Fruit fly (Drosophila melanogaster): ENCODE measurements around the gene wac.

wac gene

dm6 chr3L:282276-282675 is 24.3 kb downstream of the wac start:
- no peak for TF ChIP-seq noc (tag; optimal IDR thresholded peaks at IDR 0.05)

- no peak for TF ChIP-seq noc (tag; optimal IDR thresholded peaks at IDR 0.05)
These were observed 26.3 kb downstream of the wac start for dm6 chr3L:284253-284652.

- TF ChIP-seq noc (tag; optimal IDR thresholded peaks at IDR 0.05): no peak
These were observed 33.7 kb downstream of the wac start for dm6 chr3L:291583-292145.

- no peak for TF ChIP-seq noc (tag; optimal IDR thresholded peaks at IDR 0.05)
These were observed 34.3 kb downstream of the wac start for dm6 chr3L:292146-292776.

- no peak for TF ChIP-seq noc (tag; optimal IDR thresholded peaks at IDR 0.05)
These were observed 36.9 kb downstream of the wac start for dm6 chr3L:294841-295408.

dm6 chr3L:297240-297639 is 39.3 kb downstream of the wac start:
- no peak for TF ChIP-seq noc (tag; optimal IDR thresholded peaks at IDR 0.05)

dm6 chr3L:298459-298858 is 40.5 kb downstream of the wac start:
- no peak for TF ChIP-seq noc (tag; optimal IDR thresholded peaks at IDR 0.05)

- TF ChIP-seq noc (tag; optimal IDR thresholded peaks at IDR 0.05): no peak
These were observed 42.1 kb downstream of the wac start for dm6 chr3L:299952-300605.
